Fruit fly (Drosophila melanogaster): ENCODE measurements around the gene Cht7.

Cht7 gene

DNA sequence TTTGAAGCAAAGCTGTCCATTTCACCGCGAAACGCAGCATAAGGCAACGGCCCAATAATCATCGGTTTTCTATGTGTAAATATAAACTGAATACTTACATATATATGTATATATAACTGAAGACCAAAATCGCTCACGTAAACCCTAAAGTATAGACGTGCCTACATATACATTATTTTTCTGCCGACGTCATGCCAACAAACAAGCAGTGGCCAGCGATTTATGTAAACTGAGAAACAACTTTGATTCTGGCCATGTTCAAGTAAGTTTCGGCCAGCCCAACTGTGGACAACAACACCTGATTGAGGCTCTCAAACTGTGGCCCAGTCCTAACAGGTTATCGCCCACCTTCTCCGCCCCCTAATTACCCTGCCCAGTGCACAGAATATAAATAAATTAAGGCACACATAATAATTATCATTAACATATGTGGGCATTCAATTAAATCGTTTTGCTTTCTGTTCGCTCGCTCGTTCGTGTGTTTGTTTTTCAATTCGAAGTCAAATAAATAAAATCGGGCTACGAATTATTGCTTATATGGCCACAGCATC, 24.7 kb downstream of the Cht7 start (continued):
- peak; percentile 86 for TF ChIP-seq chinmo (GFP tag; IDR thresholded peaks at IDR 0.05; ENCODE audit: partially characterized antibody)
- peak; percentile 96 for TF ChIP-seq CG6654 (GFP tag; optimal IDR thresholded peaks at IDR 0.05)
- no peak for TF ChIP-seq sc (optimal IDR thresholded peaks at IDR 0.05)
- TF ChIP-seq sc (GFP tag; optimal IDR thresholded peaks at IDR 0.05), result no peak
- TF ChIP-seq PHDP (tag; optimal IDR thresholded peaks at IDR 0.05), result peak; percentile 7
- no peak for TF ChIP-seq ato (GFP tag; IDR thresholded peaks at IDR 0.05; ENCODE audit: partially characterized antibody)
- no peak for TF ChIP-seq Ets65A (GFP tag)
- no peak for TF ChIP-seq pnt (GFP tag; optimal IDR thresholded peaks at IDR 0.05)
- TF ChIP-seq CG11085 (GFP tag; IDR thresholded peaks at IDR 0.05), result no peak
- TF ChIP-seq cg (GFP tag; optimal IDR thresholded peaks at IDR 0.05), result peak; percentile 55
- no peak for TF ChIP-seq wek (GFP tag; optimal IDR thresholded peaks at IDR 0.05)
- TF ChIP-seq crol (GFP tag; IDR thresholded peaks at IDR 0.05), result 0 out of 2 replicates have a peak, but pooled peaks have one; percentile 28
- TF ChIP-seq HmgD (GFP tag; optimal IDR thresholded peaks at IDR 0.05), result no peak
- TF ChIP-seq mirr (GFP tag; optimal IDR thresholded peaks at IDR 0.05), result peak; percentile 65
- TF ChIP-seq Vsx1 (GFP tag; optimal IDR thresholded peaks at IDR 0.05), result peak; percentile 42
- TF ChIP-seq kni (GFP tag; optimal IDR thresholded peaks at IDR 0.05), result peak; percentile 27
- no peak for TF ChIP-seq shn (GFP tag; optimal IDR thresholded peaks at IDR 0.05)
- peak; percentile 38 for TF ChIP-seq CG10543 (GFP tag; optimal IDR thresholded peaks at IDR 0.05)
- peak; percentile 18 for TF ChIP-seq Hmr (GFP tag; optimal IDR thresholded peaks at IDR 0.05)
- peak; percentile 4 for TF ChIP-seq sd (tag; optimal IDR thresholded peaks at IDR 0.05)
- TF ChIP-seq CG13894 (tag; optimal IDR thresholded peaks at IDR 0.05), result peak; percentile 97
- TF ChIP-seq CG7556 (GFP tag; optimal IDR thresholded peaks at IDR 0.05), result no peak
- TF ChIP-seq sqz (GFP tag; optimal IDR thresholded peaks at IDR 0.05), result no peak
- no peak for TF ChIP-seq onecut (GFP tag; IDR thresholded peaks at IDR 0.05)
- TF ChIP-seq CG34422 (GFP tag; IDR thresholded peaks at IDR 0.05), result peak; percentile 22; the same call in 1 of the 3 replicates
- TF ChIP-seq CG7745 (tag; optimal IDR thresholded peaks at IDR 0.05), result peak; percentile 9
- TF ChIP-seq sug (tag; optimal IDR thresholded peaks at IDR 0.05), result peak; percentile 38

DNA sequence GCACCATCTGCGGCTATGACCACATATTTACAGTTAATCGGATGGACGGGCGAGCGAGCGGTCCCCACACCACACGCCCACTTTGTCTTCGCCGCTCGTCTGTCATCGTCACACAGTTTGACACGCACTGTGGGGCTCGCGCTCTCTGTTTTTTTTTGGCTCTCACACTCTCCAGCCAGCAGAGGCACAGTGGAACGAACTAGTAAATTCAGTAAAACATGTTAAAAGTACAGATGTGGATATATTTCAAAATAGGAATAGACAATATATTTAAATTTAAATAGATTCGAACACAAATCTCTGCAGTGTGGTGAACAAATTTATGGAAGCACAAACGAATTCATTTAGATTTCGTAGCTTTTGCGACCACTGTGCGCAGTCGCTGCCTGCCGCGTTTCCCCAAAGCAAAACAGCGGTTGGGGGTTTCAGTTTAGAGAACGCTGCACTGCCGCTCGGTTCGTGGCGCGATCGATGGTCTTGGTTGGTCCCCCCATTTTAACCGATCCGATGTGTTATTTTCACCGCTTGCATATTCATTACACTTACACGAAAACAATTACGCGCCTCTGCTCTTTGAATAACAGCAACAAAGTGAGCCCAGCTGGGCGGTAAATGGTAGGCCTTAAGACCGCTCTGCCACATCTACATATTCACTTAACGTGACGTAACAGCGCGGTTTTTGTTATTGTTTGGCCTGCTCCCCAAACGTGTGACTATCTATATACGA, 25.4 kb downstream of the Cht7 start:
- peak; percentile 98 for TF ChIP-seq nau (GFP tag; optimal IDR thresholded peaks at IDR 0.05)
- peak; percentile 96 for TF ChIP-seq nerfin-1 (tag; optimal IDR thresholded peaks at IDR 0.05)
- TF ChIP-seq CG11247 (GFP tag; IDR thresholded peaks at IDR 0.05), result peak; percentile 98
- peak; percentile 99 for TF ChIP-seq Asciz (GFP tag; optimal IDR thresholded peaks at IDR 0.05)
- TF ChIP-seq CG9817 (tag; optimal IDR thresholded peaks at IDR 0.05), result peak; percentile 97
- peak; percentile 93 for TF ChIP-seq fu2 (GFP tag; optimal IDR thresholded peaks at IDR 0.05)
- peak; percentile 97 for TF ChIP-seq fd3F (GFP tag; optimal IDR thresholded peaks at IDR 0.05)
- peak; percentile 97 for TF ChIP-seq CG3407 (GFP tag; optimal IDR thresholded peaks at IDR 0.05)
- peak; percentile 99 for TF ChIP-seq Ets65A (GFP tag)
- peak; percentile 99 for TF ChIP-seq BtbVII (GFP tag; optimal IDR thresholded peaks at IDR 0.05)
- peak; percentile 97 for TF ChIP-seq ac (GFP tag; optimal IDR thresholded peaks at IDR 0.05)
- TF ChIP-seq CG13296 (GFP tag; optimal IDR thresholded peaks at IDR 0.05), result peak; percentile 99
- TF ChIP-seq usp (GFP tag; optimal IDR thresholded peaks at IDR 0.05), result no peak
- TF ChIP-seq wor (GFP tag; IDR thresholded peaks at IDR 0.05), result peak; percentile 97
- peak; percentile 49 for TF ChIP-seq cad (GFP tag; optimal IDR thresholded peaks at IDR 0.05)
- peak; percentile 92 for TF ChIP-seq eyg (GFP tag; optimal IDR thresholded peaks at IDR 0.05)
- TF ChIP-seq Antp (GFP tag; optimal IDR thresholded peaks at IDR 0.05), result peak; percentile 94
- TF ChIP-seq CG30020 (tag; optimal IDR thresholded peaks at IDR 0.05), result peak; percentile 80
- peak; percentile 97 for TF ChIP-seq sens-2 (GFP tag; IDR thresholded peaks at IDR 0.05)
- peak; percentile 83 to 86 for TF ChIP-seq Trl (optimal IDR thresholded peaks at IDR 0.05)
- peak; percentile 97 for TF ChIP-seq Trl (GFP tag; optimal IDR thresholded peaks at IDR 0.05)
- peak; percentile 91 for TF ChIP-seq NC2α (GFP tag; optimal IDR thresholded peaks at IDR 0.05)
- TF ChIP-seq zen2 (GFP tag; IDR thresholded peaks at IDR 0.05; ENCODE audit: partially characterized antibody), result peak; percentile 55; the same call in 1 of the 3 replicates
- peak; percentile 95 for TF ChIP-seq CG8359 (GFP tag; optimal IDR thresholded peaks at IDR 0.05; ENCODE audit: borderline replicate concordance)

Measured in whole organism, embryonic.